Fruit fly (Drosophila melanogaster) whole organism, embryonic: ENCODE data around the gene CG34348.

Experiments used
- Bgb ChIP-seq: fragments of 200-800 bp; sonication (Bioruptor generic); IDR thresholded peaks from 2 replicates; pipeline ENCODE4 v1.3.6; 2022; ENCODE audit warnings: missing biosample characterization, missing genetic modification characterization; ENCODE audit not compliant: partially characterized antibody
- CG10147 ChIP-seq: fragments of 200-800 bp; sonication (Bioruptor generic); optimal IDR thresholded peaks from 2 replicates; lab custom pipeline; 2019; ENCODE audit warnings: missing biosample characterization, mild to moderate bottlenecking, missing genetic modification characterization, moderate library complexity
- CG10267 ChIP-seq: fragments of 200-800 bp; sonication (Bioruptor generic); optimal IDR thresholded peaks from 2 replicates; lab custom pipeline; 2018; ENCODE audit warnings: missing biosample characterization, mild to moderate bottlenecking, missing genetic modification characterization, moderate library complexity
- CG10979 ChIP-seq: fragments of 200-800 bp; sonication (Bioruptor generic); optimal IDR thresholded peaks from 2 replicates; lab custom pipeline; 2018; ENCODE audit warnings: missing biosample characterization, mild to moderate bottlenecking, missing genetic modification characterization, moderate library complexity
- CG11723 ChIP-seq: fragments of 200-800 bp; sonication (Bioruptor generic); optimal IDR thresholded peaks from 2 replicates; lab custom pipeline; 2017; ENCODE audit warnings: missing biosample characterization, mild to moderate bottlenecking, missing genetic modification characterization
- CG12236 ChIP-seq: fragments of 200-800 bp; sonication (Bioruptor generic); optimal IDR thresholded peaks from 2 replicates; lab custom pipeline; 2016; ENCODE audit warnings: missing biosample characterization, missing genetic modification characterization
- CG12391 ChIP-seq: fragments of 200-800 bp; sonication (Bioruptor generic); optimal IDR thresholded peaks from 3 replicates; lab custom pipeline; 2018; ENCODE audit warnings: missing biosample characterization, mild to moderate bottlenecking, missing genetic modification characterization, moderate library complexity
- CG12659 ChIP-seq: fragments of 200-800 bp; sonication (Bioruptor generic); optimal IDR thresholded peaks from 3 replicates; lab custom pipeline; 2017; ENCODE audit warnings: mild to moderate bottlenecking, missing biosample characterization, missing genetic modification reagents, missing genetic modification characterization
- CG15601 ChIP-seq: fragments of 200-800 bp; sonication (Bioruptor generic); optimal IDR thresholded peaks from 3 replicates; lab custom pipeline; 2019; ENCODE audit warnings: missing biosample characterization, mild to moderate bottlenecking, missing genetic modification characterization, moderate library complexity
- CG17359 ChIP-seq: fragments of 200-800 bp; sonication (Bioruptor generic); optimal IDR thresholded peaks from 3 replicates; lab custom pipeline; 2018; ENCODE audit warnings: missing biosample characterization, mild to moderate bottlenecking, missing genetic modification characterization, moderate library complexity
- CG17802 ChIP-seq: fragments of 200-800 bp; sonication (Bioruptor generic); optimal IDR thresholded peaks from 2 replicates; lab custom pipeline; 2018; ENCODE audit warnings: missing biosample characterization, mild to moderate bottlenecking, missing genetic modification characterization, moderate library complexity
- CG17829 ChIP-seq: fragments of 200-800 bp; optimal IDR thresholded peaks from 2 replicates; lab custom pipeline; 2019; ENCODE audit warnings: missing biosample characterization, mild to moderate bottlenecking, missing genetic modification characterization, moderate library complexity
- CG18011 ChIP-seq: fragments of 200-800 bp; sonication (Bioruptor generic); optimal IDR thresholded peaks from 2 replicates; lab custom pipeline; 2017; ENCODE audit warnings: missing biosample characterization, missing genetic modification characterization, mild to moderate bottlenecking, moderate library complexity, missing genotype
- CG18764 ChIP-seq: fragments of 200-800 bp; sonication (Bioruptor generic); optimal IDR thresholded peaks from 3 replicates; lab custom pipeline; 2016; ENCODE audit warnings: missing biosample characterization, missing genetic modification characterization
- CG2202 ChIP-seq: fragments of 200-800 bp; sonication (Bioruptor generic); optimal IDR thresholded peaks from 2 replicates; lab custom pipeline; 2018; ENCODE audit warnings: missing biosample characterization, mild to moderate bottlenecking, missing genetic modification characterization
- CG2712 ChIP-seq: fragments of 200-800 bp; optimal IDR thresholded peaks from 3 replicates; lab custom pipeline; 2019; ENCODE audit warnings: missing biosample characterization, mild to moderate bottlenecking, missing genetic modification characterization, moderate library complexity
- CG30403 ChIP-seq: fragments of 200-800 bp; sonication (Bioruptor generic); optimal IDR thresholded peaks from 3 replicates; lab custom pipeline; 2016; ENCODE audit warnings: missing biosample characterization, missing genetic modification characterization
- CG3726 ChIP-seq: fragments of 200-800 bp; sonication (Bioruptor generic); IDR thresholded peaks from 3 replicates; pipeline ENCODE4, ENCODE4 v1.3.6; 2022; ENCODE audit warnings: missing biosample characterization, missing genetic modification characterization
- CG8944 ChIP-seq: fragments of 200-800 bp; sonication (Bioruptor generic); optimal IDR thresholded peaks from 3 replicates; lab custom pipeline; 2016; ENCODE audit warnings: missing biosample characterization, missing genetic modification characterization
- Camta ChIP-seq: fragments of 200-800 bp; sonication (Bioruptor generic); optimal IDR thresholded peaks from 2 replicates; lab custom pipeline; 2016; ENCODE audit warnings: missing biosample characterization, missing genetic modification characterization
- Deaf1 ChIP-seq: fragments of 200-800 bp; optimal IDR thresholded peaks from 3 replicates; lab custom pipeline; 2019; ENCODE audit warnings: missing biosample characterization, mild to moderate bottlenecking, missing genetic modification characterization, moderate library complexity
- Dek ChIP-seq: fragments of 200-800 bp; sonication (Bioruptor generic); optimal IDR thresholded peaks from 3 replicates; lab custom pipeline; 2019; ENCODE audit warnings: missing biosample characterization, mild to moderate bottlenecking, missing genetic modification characterization, moderate library complexity
- E2f2 ChIP-seq: fragments of 200-800 bp; sonication (Bioruptor generic); IDR thresholded peaks from 2 replicates; pipeline ENCODE4 v1.3.6; 2022; ENCODE audit warnings: missing biosample characterization, missing genetic modification characterization
- ERR ChIP-seq: fragments of 200-800 bp; sonication (Bioruptor generic); optimal IDR thresholded peaks from 2 replicates; lab custom pipeline; 2016; ENCODE audit warnings: missing biosample characterization, missing genetic modification characterization
- Ets97D ChIP-seq: fragments of 200-800 bp; sonication (Bioruptor generic); optimal IDR thresholded peaks from 3 replicates; lab custom pipeline; 2016; ENCODE audit warnings: missing biosample characterization, missing genetic modification characterization
- Fer3 ChIP-seq: fragments of 200-800 bp; sonication (Bioruptor generic); optimal IDR thresholded peaks from 2 replicates; lab custom pipeline; 2018; ENCODE audit warnings: missing biosample characterization, mild to moderate bottlenecking, missing genetic modification characterization, moderate library complexity
- NK7.1 ChIP-seq: fragments of 200-800 bp; sonication (Bioruptor generic); optimal IDR thresholded peaks from 3 replicates; lab custom pipeline; 2016; ENCODE audit warnings: missing biosample characterization, missing genetic modification characterization
- Neu2 ChIP-seq: fragments of 200-800 bp; sonication (Bioruptor generic); optimal IDR thresholded peaks from 3 replicates; lab custom pipeline; 2016; ENCODE audit warnings: missing biosample characterization, missing genetic modification characterization, borderline replicate concordance
- Nf-YA ChIP-seq: fragments of 200-800 bp; sonication (Bioruptor generic); IDR thresholded peaks from 2 replicates; pipeline ENCODE4 v1.3.6; 2022; ENCODE audit warnings: missing biosample characterization, missing genetic modification characterization
- Opbp ChIP-seq: fragments of 200-800 bp; sonication (Bioruptor generic); IDR thresholded peaks from 3 replicates; pipeline ENCODE4 v1.3.6; 2022; ENCODE audit warnings: missing biosample characterization, missing genetic modification characterization; ENCODE audit not compliant: partially characterized antibody
- Rx ChIP-seq: fragments of 200-800 bp; sonication (Bioruptor generic); IDR thresholded peaks from 2 replicates; pipeline ENCODE4 v1.3.6; 2022; ENCODE audit warnings: missing biosample characterization, missing genetic modification characterization
- abd-A ChIP-seq: fragments of 200-800 bp; sonication (Bioruptor generic); optimal IDR thresholded peaks from 3 replicates; lab custom pipeline; 2019; ENCODE audit warnings: missing biosample characterization, mild to moderate bottlenecking, missing genetic modification characterization, moderate library complexity
- ase ChIP-seq: fragments of 200-800 bp; sonication (Bioruptor generic); IDR thresholded peaks from 3 replicates; pipeline ENCODE4 v1.3.6; 2022; ENCODE audit warnings: missing biosample characterization, missing genetic modification characterization
- disco-r ChIP-seq: fragments of 200-800 bp; sonication (Bioruptor generic); optimal IDR thresholded peaks from 2 replicates; lab custom pipeline; 2016; ENCODE audit warnings: missing biosample characterization, missing genetic modification characterization
- dm ChIP-seq: fragments of 200-800 bp; sonication (Bioruptor generic); optimal IDR thresholded peaks from 3 replicates; lab custom pipeline; 2016; ENCODE audit warnings: missing biosample characterization, missing genetic modification characterization
- en ChIP-seq: fragments of 200-800 bp; sonication (Bioruptor generic); optimal IDR thresholded peaks from 2 replicates; lab custom pipeline; 2016; ENCODE audit warnings: missing biosample characterization, missing genetic modification characterization
- fd96Cb ChIP-seq: fragments of 200-800 bp; sonication (Bioruptor generic); optimal IDR thresholded peaks from 2 replicates; lab custom pipeline; 2018; ENCODE audit warnings: missing biosample characterization, mild to moderate bottlenecking, missing genetic modification characterization, moderate library complexity
- gt ChIP-seq: fragments of 200-800 bp; sonication (Bioruptor generic); IDR thresholded peaks from 2 replicates; pipeline ENCODE4 v1.3.6; 2022; ENCODE audit warnings: missing biosample characterization, missing genetic modification characterization
- insv ChIP-seq, 2 experiments: fragments of 200-800 bp; sonication (Bioruptor generic); optimal IDR thresholded peaks; 3 replicates each; lab custom pipeline; 2016 to 2018; ENCODE audit warnings: missing biosample characterization in 2 of 2, missing genetic modification characterization in 2 of 2
- klu ChIP-seq: fragments of 200-800 bp; sonication (Bioruptor generic); IDR thresholded peaks from 2 replicates; pipeline ENCODE4 v1.3.6; 2022; ENCODE audit warnings: missing biosample characterization, missing genetic modification characterization
- lab ChIP-seq: fragments of 200-800 bp; sonication (Bioruptor generic); optimal IDR thresholded peaks from 3 replicates; lab custom pipeline; 2017; ENCODE audit warnings: missing biosample characterization, missing genetic modification characterization, mild to moderate bottlenecking, moderate library complexity, missing genetic modification reagents
- org-1 ChIP-seq: fragments of 200-800 bp; sonication (Bioruptor generic); optimal IDR thresholded peaks from 2 replicates; lab custom pipeline; 2017; ENCODE audit warnings: missing biosample characterization, missing genetic modification characterization
- pnt ChIP-seq: fragments of 200-800 bp; sonication (Bioruptor generic); optimal IDR thresholded peaks from 3 replicates; lab custom pipeline; 2016; ENCODE audit warnings: missing biosample characterization, missing genetic modification characterization
- pros ChIP-seq: fragments of 200-800 bp; sonication (Bioruptor generic); optimal IDR thresholded peaks from 3 replicates; lab custom pipeline; 2019; ENCODE audit warnings: missing biosample characterization, mild to moderate bottlenecking, missing genetic modification characterization, moderate library complexity
- slou ChIP-seq: fragments of 200-800 bp; sonication (Bioruptor generic); optimal IDR thresholded peaks from 3 replicates; lab custom pipeline; 2016; ENCODE audit warnings: missing biosample characterization, missing genetic modification characterization
- slp2 ChIP-seq: fragments of 200-800 bp; sonication (Bioruptor generic); optimal IDR thresholded peaks from 2 replicates; lab custom pipeline; 2016; ENCODE audit warnings: missing biosample characterization, missing genetic modification characterization
- sob ChIP-seq: fragments of 200-800 bp; sonication (Bioruptor generic); IDR thresholded peaks from 2 replicates; pipeline ENCODE4 v1.3.6; 2022; ENCODE audit warnings: missing biosample characterization, missing genetic modification characterization
- sqz ChIP-seq: fragments of 200-800 bp; sonication (Bioruptor generic); optimal IDR thresholded peaks from 3 replicates; lab custom pipeline; 2018; ENCODE audit warnings: missing biosample characterization, mild to moderate bottlenecking, missing genetic modification characterization
- sr ChIP-seq: fragments of 200-800 bp; sonication (Bioruptor generic); IDR thresholded peaks from 3 replicates; pipeline ENCODE4 v1.3.6; 2022; ENCODE audit warnings: missing biosample characterization, missing genetic modification characterization
- stwl ChIP-seq: fragments of 200-800 bp; sonication (Bioruptor generic); optimal IDR thresholded peaks from 3 replicates; lab custom pipeline; 2018; ENCODE audit warnings: missing biosample characterization, mild to moderate bottlenecking, missing genetic modification characterization, moderate library complexity
- zfh1 ChIP-seq: fragments of 200-800 bp; sonication (Bioruptor generic); IDR thresholded peaks from 3 replicates; pipeline ENCODE4 v1.3.6; 2022; ENCODE audit warnings: missing biosample characterization, missing genetic modification characterization

Gene CG34348

DNA sequence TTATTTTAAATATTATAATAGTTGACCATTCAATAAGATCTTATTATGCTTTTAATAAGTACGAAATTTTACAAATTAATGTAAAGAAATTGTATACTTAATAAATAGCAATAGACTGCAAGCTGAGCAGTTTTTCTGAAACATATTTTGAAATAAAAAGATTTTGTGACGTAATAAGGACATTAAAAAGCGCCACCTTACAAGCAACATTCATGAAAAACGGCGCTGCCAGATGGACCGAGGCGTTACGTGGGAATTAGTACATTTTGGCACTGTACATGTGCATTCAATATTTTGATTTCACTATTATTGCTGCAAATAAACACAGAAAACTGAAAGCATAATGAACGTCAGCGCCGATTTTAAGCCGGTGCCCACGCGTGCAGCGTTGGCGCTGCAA lies 9.2 kb downstream of the CG34348 start, which contains the start of gene CG1738 (continued):
- TF ChIP-seq Bgb (GFP tag; lab: Robert Waterston, UW) = no peak
- TF ChIP-seq CG18011 (GFP tag; lab: Kevin White, UChicago) = no peak
- no peak for TF ChIP-seq ERR (GFP tag; lab: Kevin White, UChicago)
- TF ChIP-seq Rx = no peak
- TF ChIP-seq CG17359 (tag; lab: Kevin White, UChicago) = no peak
- TF ChIP-seq disco-r (GFP tag; lab: Kevin White, UChicago) = no peak
- no peak for TF ChIP-seq slp2 (GFP tag; lab: Kevin White, UChicago)
- TF ChIP-seq dm (GFP tag; lab: Kevin White, UChicago) = peak; percentile 60
- peak; percentile 14 for TF ChIP-seq CG17829
- TF ChIP-seq CG12236 (GFP tag; lab: Kevin White, UChicago) = no peak
- TF ChIP-seq Dek (tag; lab: Kevin White, UChicago) = peak; percentile 19
- no peak for TF ChIP-seq Fer3 (tag; lab: Kevin White, UChicago)
- no peak for TF ChIP-seq CG15601
- TF ChIP-seq CG10267 = peak; percentile 37
- no peak for TF ChIP-seq Opbp
- no peak for TF ChIP-seq slou (GFP tag; lab: Kevin White, UChicago)
- TF ChIP-seq klu = no peak
- TF ChIP-seq fd96Cb (tag; lab: Kevin White, UChicago) = no peak
- no peak for TF ChIP-seq CG3726
- no peak for TF ChIP-seq pnt (GFP tag; lab: Kevin White, UChicago)
- no peak for TF ChIP-seq CG10979
- peak; percentile 23 for TF ChIP-seq CG12659 (GFP tag; lab: Kevin White, UChicago)
- TF ChIP-seq pros = no peak
- no peak for TF ChIP-seq lab (GFP tag; lab: Kevin White, UChicago)
- no peak for TF ChIP-seq gt (GFP tag; lab: Robert Waterston, UW)
- TF ChIP-seq NK7.1 = no peak
- TF ChIP-seq sob = no peak
- no peak for TF ChIP-seq CG11723 (GFP tag; lab: Kevin White, UChicago)
- TF ChIP-seq ase (GFP tag; lab: Robert Waterston, UW) = no peak
- peak; percentile 1 for TF ChIP-seq CG12391 (tag; lab: Kevin White, UChicago)
- no peak for TF ChIP-seq org-1 (GFP tag; lab: Kevin White, UChicago)
- TF ChIP-seq CG2712 (tag; lab: Kevin White, UChicago) = peak; percentile 38
- TF ChIP-seq Camta = no peak
- no peak for TF ChIP-seq CG10147 (GFP tag; lab: Kevin White, UChicago)
- peak; percentile 25; the same call in 1 of the 2 replicates for TF ChIP-seq E2f2
- TF ChIP-seq CG2202 (tag; lab: Kevin White, UChicago) = no peak
- peak; percentile 13 for TF ChIP-seq stwl
- TF ChIP-seq zfh1 (GFP tag; lab: Robert Waterston, UW) = no peak
- TF ChIP-seq Neu2 (GFP tag; lab: Kevin White, UChicago) = no peak
- TF ChIP-seq insv (GFP tag; optimal IDR thresholded peaks at IDR 0.05; lab: Kevin White, UChicago) = no peak
- TF ChIP-seq Nf-YA (GFP tag; lab: Robert Waterston, UW) = no peak
- TF ChIP-seq en (GFP tag; lab: Kevin White, UChicago) = no peak
- TF ChIP-seq CG18764 = no peak
- TF ChIP-seq CG8944 (GFP tag; lab: Kevin White, UChicago) = no peak
- TF ChIP-seq CG17802 (tag; lab: Kevin White, UChicago) = no peak
- peak; percentile 10 for TF ChIP-seq CG30403 (GFP tag; lab: Kevin White, UChicago)
- no peak for TF ChIP-seq Ets97D (GFP tag; lab: Kevin White, UChicago)
- no peak for TF ChIP-seq abd-A (tag; lab: Kevin White, UChicago)
- TF ChIP-seq sqz (GFP tag; lab: Kevin White, UChicago) = no peak
- TF ChIP-seq sr (GFP tag; lab: Robert Waterston, UW) = no peak
- TF ChIP-seq Deaf1 = no peak
